Worm (Caenorhabditis elegans) whole organism, L1 larva: ENCODE results near the gene Y39B6A.37.

Source experiments
- C34B4.2 ChIP-seq: sonication (generic microtip); optimal IDR thresholded peaks from 2 replicates; lab custom pipeline; 2017; ENCODE audit warnings: mild to moderate bottlenecking, missing genetic modification characterization, missing compliant biosample characterization
- Y116A8C.19 ChIP-seq: sonication (generic microtip); optimal IDR thresholded peaks from 2 replicates; lab custom pipeline; 2016; ENCODE audit warnings: missing compliant biosample characterization, missing genetic modification characterization, borderline replicate concordance
- ama-1 ChIP-seq: fragments of 150-350 bp; optimal IDR thresholded peaks from 2 replicates; lab custom pipeline; 2014
- blmp-1 ChIP-seq: fragments of 150-350 bp; optimal IDR thresholded peaks from 2 replicates; lab custom pipeline; 2014; ENCODE audit warnings: missing biosample characterization, missing genetic modification characterization
- ceh-82 ChIP-seq, 3 experiments: fragments of 150-350 bp in 1 of 3; sonication (generic microtip) in 2 of 3; optimal IDR thresholded peaks; 2 replicates each; lab custom pipeline; 2014 to 2017; ENCODE audit warnings: missing biosample characterization in 3 of 3, missing genetic modification characterization in 3 of 3
- dsc-1 ChIP-seq: sonication (generic microtip); optimal IDR thresholded peaks from 2 replicates; lab custom pipeline; 2016; ENCODE audit warnings: mild to moderate bottlenecking, missing genetic modification characterization, missing compliant biosample characterization
- efl-3 ChIP-seq: fragments of 200-800 bp; sonication (Bioruptor generic); optimal IDR thresholded peaks from 2 replicates; lab custom pipeline; 2018; ENCODE audit warnings: mild to moderate bottlenecking, missing genetic modification characterization, missing compliant biosample characterization
- egl-27 ChIP-seq, 2 experiments: fragments of 150-350 bp in 1 of 2; sonication (generic microtip); optimal IDR thresholded peaks; 3 replicates each; lab custom pipeline; 2017 to 2018; ENCODE audit warnings: missing biosample characterization in 2 of 2, missing genetic modification characterization in 2 of 2, missing genetic modification reagents in 2 of 2
- elt-2 ChIP-seq: sonication (generic microtip); optimal IDR thresholded peaks from 2 replicates; lab custom pipeline; 2016; ENCODE audit warnings: missing genetic modification characterization, mild to moderate bottlenecking, inconsistent platforms, missing compliant biosample characterization, missing genetic modification reagents
- elt-3 ChIP-seq, 6 experiments: fragments of 150-350 bp in 1 of 6; sonication (generic microtip); optimal IDR thresholded peaks; 2 replicates each; lab custom pipeline; 2017 to 2018; ENCODE audit warnings: missing biosample characterization in 6 of 6, missing genetic modification characterization in 6 of 6, inconsistent platforms in 1 of 6
- ets-5 ChIP-seq: fragments of 200-800 bp; sonication (Bioruptor generic); IDR thresholded peaks from 2 replicates; pipeline ENCODE4 v1.3.6; 2022; ENCODE audit warnings: missing genetic modification characterization, missing compliant biosample characterization
- fkh-10 ChIP-seq: sonication (generic microtip); optimal IDR thresholded peaks from 2 replicates; lab custom pipeline; 2017; ENCODE audit warnings: missing biosample characterization, missing genetic modification reagents, missing genetic modification characterization
- fkh-8 ChIP-seq: sonication (generic microtip); optimal IDR thresholded peaks from 2 replicates; lab custom pipeline; 2016; ENCODE audit warnings: mild to moderate bottlenecking, missing genetic modification characterization, missing compliant biosample characterization
- grh-1 ChIP-seq: fragments of 200-800 bp; sonication (Bioruptor generic); IDR thresholded peaks from 2 replicates; pipeline ENCODE4 v1.3.6; 2022; ENCODE audit warnings: missing genetic modification reagents, missing genetic modification characterization, missing compliant biosample characterization
- hpl-2 ChIP-seq: fragments of 150-350 bp; optimal IDR thresholded peaks from 2 replicates; lab custom pipeline; 2014; ENCODE audit warnings: missing biosample characterization, missing genetic modification reagents, missing genetic modification characterization
- isw-1 ChIP-seq: fragments of 200-800 bp; sonication (Bioruptor generic); IDR thresholded peaks from 2 replicates; pipeline ENCODE4 v1.3.6; 2022; ENCODE audit warnings: missing genetic modification characterization, missing compliant biosample characterization
- lin-13 ChIP-seq: fragments of 150-350 bp; optimal IDR thresholded peaks from 2 replicates; lab custom pipeline; 2014; ENCODE audit warnings: missing biosample characterization, missing genetic modification reagents, missing genetic modification characterization
- lin-15B ChIP-seq: fragments of 150-350 bp; sonication (generic microtip); optimal IDR thresholded peaks from 3 replicates; lab custom pipeline; 2014; ENCODE audit warnings: missing biosample characterization, missing genetic modification characterization
- lin-35 ChIP-seq, 2 experiments: fragments of 150-350 bp; optimal IDR thresholded peaks; 2 replicates each; lab custom pipeline; 2014; ENCODE audit warnings: missing biosample characterization in 2 of 2, missing genetic modification characterization in 2 of 2, missing genetic modification reagents in 2 of 2
- lsy-2 ChIP-seq, 2 experiments: fragments of 150-350 bp; optimal IDR thresholded peaks; 2 replicates each; lab custom pipeline; 2014; ENCODE audit warnings: missing biosample characterization in 2 of 2, missing genetic modification characterization in 2 of 2
- mdl-1 ChIP-seq, 2 experiments: fragments of 150-350 bp; optimal IDR thresholded peaks; 2 replicates each; lab custom pipeline; 2014 to 2017; ENCODE audit warnings: missing biosample characterization in 2 of 2, missing genetic modification characterization in 2 of 2, inconsistent platforms in 1 of 2
- mef-2 ChIP-seq: fragments of 150-350 bp; optimal IDR thresholded peaks from 2 replicates; lab custom pipeline; 2014; ENCODE audit warnings: missing biosample characterization, missing genetic modification characterization
- nhr-19 ChIP-seq: fragments of 200-800 bp; sonication (Bioruptor generic); conservative IDR thresholded peaks from 2 replicates; pipeline ENCODE4 v1.3.6; 2022; ENCODE audit warnings: missing genetic modification characterization, missing compliant biosample characterization
- nhr-20 ChIP-seq: sonication (generic microtip); optimal IDR thresholded peaks from 2 replicates; lab custom pipeline; 2016; ENCODE audit warnings: mild to moderate bottlenecking, missing genetic modification characterization, missing compliant biosample characterization
- nhr-237 ChIP-seq: fragments of 150-350 bp; optimal IDR thresholded peaks from 2 replicates; lab custom pipeline; 2014; ENCODE audit warnings: missing biosample characterization, missing genetic modification characterization
- nhr-28 ChIP-seq: fragments of 150-350 bp; optimal IDR thresholded peaks from 2 replicates; lab custom pipeline; 2014; ENCODE audit warnings: missing biosample characterization, missing genetic modification characterization
- nhr-71 ChIP-seq: sonication (generic microtip); optimal IDR thresholded peaks from 2 replicates; lab custom pipeline; 2016; ENCODE audit warnings: mild to moderate bottlenecking, missing genetic modification characterization, moderate library complexity, missing compliant biosample characterization
- nhr-77 ChIP-seq: fragments of 150-350 bp; optimal IDR thresholded peaks from 2 replicates; lab custom pipeline; 2014; ENCODE audit warnings: missing biosample characterization, missing genetic modification characterization
- nhr-90 ChIP-seq: sonication (generic microtip); optimal IDR thresholded peaks from 2 replicates; lab custom pipeline; 2016; ENCODE audit warnings: mild to moderate bottlenecking, missing genetic modification characterization, missing compliant biosample characterization; ENCODE audit not compliant: poor library complexity
- skn-1 ChIP-seq: fragments of 150-350 bp; optimal IDR thresholded peaks from 2 replicates; lab custom pipeline; 2014; ENCODE audit warnings: missing biosample characterization, missing genetic modification characterization
- snpc-4 ChIP-seq: fragments of 150-350 bp; optimal IDR thresholded peaks from 2 replicates; lab custom pipeline; 2014; ENCODE audit warnings: missing biosample characterization, missing genetic modification characterization
- snu-23 ChIP-seq: sonication (generic microtip); optimal IDR thresholded peaks from 2 replicates; lab custom pipeline; 2016; ENCODE audit warnings: missing genetic modification characterization, missing compliant biosample characterization
- sox-4 ChIP-seq: sonication (generic microtip); optimal IDR thresholded peaks from 2 replicates; lab custom pipeline; 2016; ENCODE audit warnings: missing genetic modification characterization, missing compliant biosample characterization
- unc-30 ChIP-seq: sonication (generic microtip); optimal IDR thresholded peaks from 2 replicates; lab custom pipeline; 2017; ENCODE audit warnings: missing biosample characterization, missing genetic modification characterization
- xbp-1 ChIP-seq: sonication (generic microtip); optimal IDR thresholded peaks from 2 replicates; lab custom pipeline; 2016; ENCODE audit warnings: missing genetic modification characterization, missing compliant biosample characterization
- ztf-11 ChIP-seq, 2 experiments: sonication (generic microtip); optimal IDR thresholded peaks; 2 replicates each; lab custom pipeline; 2016 to 2017; ENCODE audit warnings: missing genetic modification characterization in 2 of 2, missing biosample characterization in 1 of 2, missing compliant biosample characterization in 1 of 2

The Y39B6A.37 gene

DNA sequence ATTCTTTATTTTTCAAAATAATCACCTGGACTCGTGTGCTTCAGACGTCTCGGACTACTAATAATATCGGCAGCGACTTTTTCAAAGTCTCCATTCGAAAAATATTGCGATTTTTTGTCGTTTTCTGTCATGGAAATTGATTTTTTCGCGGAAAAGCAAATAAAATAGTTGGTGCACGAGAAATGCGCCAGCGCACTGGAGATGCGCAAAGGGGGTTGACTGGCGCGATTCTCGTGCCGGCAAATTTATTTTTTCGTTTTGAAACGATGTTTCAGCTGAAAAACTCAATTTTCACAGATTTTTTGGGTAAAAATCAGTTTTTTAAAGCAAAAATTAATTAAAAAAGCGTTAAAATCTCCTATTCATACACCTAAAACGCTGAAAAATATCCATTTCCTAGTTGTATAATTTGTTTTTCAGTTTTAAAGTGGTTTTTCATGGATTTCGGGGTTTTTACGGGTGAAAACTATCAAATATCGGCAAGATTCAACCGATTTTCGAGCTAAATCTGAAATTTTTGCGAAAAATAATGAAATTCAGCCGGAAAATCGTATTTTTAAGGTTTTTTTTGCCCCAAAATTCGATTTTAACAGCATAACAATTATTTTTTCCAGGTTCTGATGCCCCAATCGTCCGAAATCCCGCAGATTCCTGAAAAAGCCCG lies at the start of gene Y39B6A.37, which contains the start of gene reps-1 (continued):
- TF ChIP-seq skn-1 (tag; lab: Kevin White, UChicago), result peak; percentile 67
- TF ChIP-seq snpc-4 (tag; lab: Kevin White, UChicago), result peak; percentile 62
- TF ChIP-seq nhr-28 (tag; lab: Kevin White, UChicago), result no peak
- TF ChIP-seq nhr-90 (tag; lab: Kevin White, UChicago), result peak; percentile 78
- TF ChIP-seq blmp-1 (tag; lab: Kevin White, UChicago), result peak; percentile 42
- TF ChIP-seq elt-2 (tag; lab: Kevin White, UChicago), result peak; percentile 53
- TF ChIP-seq C34B4.2 (tag; lab: Kevin White, UChicago), result no peak
- peak; percentile 75 to 90 (median 89) for TF ChIP-seq ceh-82 (tag; optimal IDR thresholded peaks at IDR 0.05; lab: Kevin White, UChicago)
- TF ChIP-seq ets-5, result no peak
- TF ChIP-seq Y116A8C.19 (tag; lab: Kevin White, UChicago), result no peak
- peak; percentile 77 for TF ChIP-seq dsc-1 (tag; lab: Kevin White, UChicago)
- TF ChIP-seq grh-1 (GFP tag; lab: Robert Waterston, UW), result peak; percentile 70
- TF ChIP-seq unc-30 (tag; lab: Kevin White, UChicago), result no peak
- TF ChIP-seq sox-4 (tag; lab: Kevin White, UChicago), result peak; percentile 56
- peak in 1 of 2 experiments; percentile 31 for TF ChIP-seq mdl-1 (tag; optimal IDR thresholded peaks at IDR 0.05; lab: Kevin White, UChicago)
- no peak for TF ChIP-seq mef-2 (tag; lab: Kevin White, UChicago)
- peak; percentile 16 for TF ChIP-seq nhr-77
- peak in 1 of 2 experiments; percentile 46 for TF ChIP-seq ztf-11 (tag; optimal IDR thresholded peaks at IDR 0.05; lab: Kevin White, UChicago)
- TF ChIP-seq nhr-20 (tag; lab: Kevin White, UChicago), result peak; percentile 67
- TF ChIP-seq lin-15B (tag; lab: Kevin White, UChicago), result peak; percentile 38
- TF ChIP-seq ama-1 (lab: Kevin White, UChicago), result no peak
- peak; percentile 73 for TF ChIP-seq lin-13 (GFP tag; lab: Kevin White, UChicago)
- TF ChIP-seq nhr-237 (tag; lab: Kevin White, UChicago), result peak; percentile 17
- peak; percentile 52 for TF ChIP-seq fkh-8 (tag; lab: Kevin White, UChicago)
- peak in 1 of 6 experiments; percentile 9 for TF ChIP-seq elt-3 (tag; optimal IDR thresholded peaks at IDR 0.05; lab: Kevin White, UChicago)
- no peak for TF ChIP-seq egl-27 (tag; optimal IDR thresholded peaks at IDR 0.05; lab: Kevin White, UChicago)
- TF ChIP-seq isw-1 (GFP tag; lab: Robert Waterston, UW), result peak; percentile 69
- TF ChIP-seq xbp-1 (tag; lab: Kevin White, UChicago), result peak; percentile 75
- TF ChIP-seq nhr-71 (tag; lab: Kevin White, UChicago), result peak; percentile 86
- TF ChIP-seq fkh-10 (GFP tag; lab: Kevin White, UChicago), result no peak
- peak; percentile 85 for TF ChIP-seq snu-23
- peak; percentile 93 for TF ChIP-seq nhr-19 (GFP tag; lab: Robert Waterston, UW)
- no peak for TF ChIP-seq efl-3 (GFP tag; lab: Kevin White, UChicago)

DNA sequence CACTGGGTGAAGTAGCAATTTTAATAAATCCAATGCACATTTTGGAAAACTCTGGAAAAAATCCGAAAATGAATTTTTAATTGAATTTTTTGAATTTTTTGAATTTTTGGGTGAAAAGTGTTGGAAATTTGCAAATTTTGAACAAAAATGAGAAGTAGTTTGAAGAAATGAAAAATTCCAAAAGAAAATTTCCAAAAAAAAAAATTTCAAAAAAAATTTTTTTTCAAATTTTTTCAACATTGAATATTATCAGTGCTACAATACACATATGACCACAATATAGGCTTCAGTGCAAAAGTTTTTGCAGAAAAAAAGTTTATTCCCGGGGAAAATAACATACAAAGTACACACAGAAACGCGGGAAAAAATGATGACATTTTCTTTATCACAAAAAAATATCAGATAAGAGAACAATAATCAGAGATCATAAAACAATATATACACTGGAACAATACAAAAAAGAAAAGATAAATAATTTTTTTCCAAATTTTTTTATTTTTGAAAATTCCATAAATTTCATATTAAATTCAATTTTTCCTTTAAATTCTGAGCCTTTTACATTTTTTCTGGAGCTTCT lies 33.3 kb upstream of the Y39B6A.37 start, which contains the start of gene hrg-10:
TSS of gene hrg-10 (minus strand) at position 51 of the 577 bp plus-strand sequence.
- TF ChIP-seq ets-5 (no peak), lin-35 (GFP tag; optimal IDR thresholded peaks at IDR 0.05; lab: Kevin White, UChicago) (peak in 1 of 2 experiments; percentile 9), nhr-19 (GFP tag; lab: Robert Waterston, UW) (peak; percentile 6; the same call in 1 of the 2 replicates), elt-2 (tag; lab: Kevin White, UChicago) (peak; percentile 77), lsy-2 (tag; optimal IDR thresholded peaks at IDR 0.05; lab: Kevin White, UChicago) (peak in 1 of 2 experiments; percentile 10), hpl-2 (GFP tag; lab: Kevin White, UChicago) (no peak), nhr-20 (tag; lab: Kevin White, UChicago) (peak; percentile 8), egl-27 (tag; optimal IDR thresholded peaks at IDR 0.05; lab: Kevin White, UChicago) (no peak)
- TF ChIP-seq, all 84 proteins: peak for 5
